Worm (Caenorhabditis elegans): ENCODE measurements around the gene C06B8.2.

- TF ChIP-seq F13H6.1 (tag; optimal IDR thresholded peaks at IDR 0.05) (no peak), lin-11 (tag; optimal IDR thresholded peaks at IDR 0.05) (no peak), nhr-11 (tag; optimal IDR thresholded peaks at IDR 0.05) (no peak), fkh-10 (GFP tag; optimal IDR thresholded peaks at IDR 0.05) (no peak), ceh-22 (tag; optimal IDR thresholded peaks at IDR 0.05) (no peak), unc-55 (GFP tag; optimal IDR thresholded peaks at IDR 0.05) (no peak), Y22D7AL.16 (tag; optimal IDR thresholded peaks at IDR 0.05) (no peak), K09A11.1 (tag; optimal IDR thresholded peaks at IDR 0.05; ENCODE audit: insufficient read depth) (no peak), ama-1 (optimal IDR thresholded peaks at IDR 0.05) (no peak), pqm-1 (tag; optimal IDR thresholded peaks at IDR 0.05) (no peak), rnt-1 (tag; optimal IDR thresholded peaks at IDR 0.05) (no peak), odd-2 (tag; optimal IDR thresholded peaks at IDR 0.05) (no peak)
Measured at ce11 chrV:15436133-15436532, 42.4 kb downstream of the C06B8.2 start.

All from whole organism, late embryonic.